Worm (Caenorhabditis elegans) whole organism, L1 larva: Measurements from ENCODE around the gene cyp-13A5.

Source experiments
- C34B4.2 ChIP-seq: sonication (generic microtip); optimal IDR thresholded peaks from 2 replicates; lab custom pipeline; 2017; ENCODE audit warnings: mild to moderate bottlenecking, missing genetic modification characterization, missing compliant biosample characterization
- ceh-82 ChIP-seq, 3 experiments: fragments of 150-350 bp in 1 of 3; sonication (generic microtip) in 2 of 3; optimal IDR thresholded peaks; 2 replicates each; lab custom pipeline; 2014 to 2017; ENCODE audit warnings: missing biosample characterization in 3 of 3, missing genetic modification characterization in 3 of 3
- hpl-2 ChIP-seq: fragments of 150-350 bp; optimal IDR thresholded peaks from 2 replicates; lab custom pipeline; 2014; ENCODE audit warnings: missing biosample characterization, missing genetic modification reagents, missing genetic modification characterization
- lin-15B ChIP-seq: fragments of 150-350 bp; sonication (generic microtip); optimal IDR thresholded peaks from 3 replicates; lab custom pipeline; 2014; ENCODE audit warnings: missing biosample characterization, missing genetic modification characterization
- nhr-11 ChIP-seq: fragments of 150-350 bp; optimal IDR thresholded peaks from 2 replicates; lab custom pipeline; 2014; ENCODE audit warnings: missing biosample characterization, missing genetic modification characterization
- pqm-1 ChIP-seq: sonication (generic microtip); optimal IDR thresholded peaks from 3 replicates; lab custom pipeline; 2017; ENCODE audit warnings: missing biosample characterization, missing genetic modification characterization
- sptf-1 ChIP-seq: fragments of 150-350 bp; optimal IDR thresholded peaks from 2 replicates; lab custom pipeline; 2014; ENCODE audit warnings: missing biosample characterization, missing genetic modification characterization

DNA sequence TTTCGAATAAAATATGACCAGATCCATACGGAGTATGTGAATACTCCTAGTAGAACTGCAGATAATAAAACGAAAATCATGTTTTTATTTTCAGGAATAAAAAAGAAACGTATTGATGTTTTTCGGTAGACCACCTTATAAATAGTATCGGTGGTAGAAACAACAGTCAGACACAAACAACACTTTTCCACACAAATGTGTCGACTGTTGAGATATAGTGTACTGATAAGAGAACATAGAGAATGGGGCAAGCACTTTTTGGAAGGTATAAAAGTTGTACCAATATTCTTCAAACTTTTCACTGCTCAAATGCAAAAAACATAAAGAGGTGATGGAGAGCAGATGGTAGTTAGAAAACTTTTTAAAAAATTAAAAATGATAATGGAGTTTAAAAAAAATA lies 2.5 kb upstream of the cyp-13A5 start, which contains the start of gene cyp-13A6:
- TF ChIP-seq C34B4.2 (tag; lab: Kevin White, UChicago) (no peak), sptf-1 (no peak), nhr-11 (no peak), hpl-2 (no peak), ceh-82 (tag; optimal IDR thresholded peaks at IDR 0.05; lab: Kevin White, UChicago) (no peak), lin-15B (tag; lab: Kevin White, UChicago) (no peak), pqm-1 (tag; lab: Kevin White, UChicago) (no peak)
